Fruit fly (Drosophila melanogaster): ENCODE results near the gene Adat1.

Adat1 gene

dm6 chr2L:13783264-13784154 is 27.8 kb downstream of the Adat1 start, which contains the start of gene Eato:
TSS of gene Eato (plus strand) at chr2L:13784084.
- TF ChIP-seq pan (optimal IDR thresholded peaks at IDR 0.05) (no peak), usp (GFP tag; optimal IDR thresholded peaks at IDR 0.05) (no peak), EcR (GFP tag; optimal IDR thresholded peaks at IDR 0.05) (no peak), Dll (optimal IDR thresholded peaks at IDR 0.05) (no peak), CG8478 (optimal IDR thresholded peaks at IDR 0.05) (no peak), psq (optimal IDR thresholded peaks at IDR 0.05) (no peak)

- no peak for TF ChIP-seq usp (GFP tag; optimal IDR thresholded peaks at IDR 0.05)
- no peak for TF ChIP-seq pan (optimal IDR thresholded peaks at IDR 0.05)
- TF ChIP-seq Dll (optimal IDR thresholded peaks at IDR 0.05), result no peak
- TF ChIP-seq psq (optimal IDR thresholded peaks at IDR 0.05), result no peak
These were observed 30.9 kb downstream of the Adat1 start, which contains the start of the genes CG9008 and p38b for dm6 chr2L:13780109-13780947. TSS of gene CG9008 (minus strand) at chr2L:13780165. TSS of gene p38b (plus strand) at chr2L:13780689.

dm6 chr2L:13779795-13780108 is 31.5 kb downstream of the Adat1 start:
- TF ChIP-seq Dll (optimal IDR thresholded peaks at IDR 0.05) (no peak), pan (optimal IDR thresholded peaks at IDR 0.05) (no peak), usp (GFP tag; optimal IDR thresholded peaks at IDR 0.05) (no peak), psq (optimal IDR thresholded peaks at IDR 0.05) (no peak), EcR (GFP tag; optimal IDR thresholded peaks at IDR 0.05) (no peak), CG8478 (optimal IDR thresholded peaks at IDR 0.05) (no peak)

dm6 chr2L:13779162-13779561 is 32.1 kb downstream of the Adat1 start:
- no peak for TF ChIP-seq psq (optimal IDR thresholded peaks at IDR 0.05)

- no peak for TF ChIP-seq Dll (optimal IDR thresholded peaks at IDR 0.05)
- TF ChIP-seq pan (optimal IDR thresholded peaks at IDR 0.05), result no peak
These were observed 32.6 kb downstream of the Adat1 start for dm6 chr2L:13778648-13779047.

dm6 chr2L:13776928-13777686 is 34.2 kb downstream of the Adat1 start:
- TF ChIP-seq EcR (GFP tag; optimal IDR thresholded peaks at IDR 0.05) (no peak), CG8478 (optimal IDR thresholded peaks at IDR 0.05) (no peak), usp (GFP tag; optimal IDR thresholded peaks at IDR 0.05) (no peak), psq (optimal IDR thresholded peaks at IDR 0.05) (no peak), pan (optimal IDR thresholded peaks at IDR 0.05) (no peak), Dll (optimal IDR thresholded peaks at IDR 0.05) (no peak)

- TF ChIP-seq Dll (optimal IDR thresholded peaks at IDR 0.05) (no peak), EcR (GFP tag; optimal IDR thresholded peaks at IDR 0.05) (no peak), psq (optimal IDR thresholded peaks at IDR 0.05) (no peak), CG8478 (optimal IDR thresholded peaks at IDR 0.05) (no peak), pan (optimal IDR thresholded peaks at IDR 0.05) (no peak), usp (GFP tag; optimal IDR thresholded peaks at IDR 0.05) (no peak)
These were observed 37.6 kb downstream of the Adat1 start, which contains the start of gene CG43376 for dm6 chr2L:13773697-13774096. TSS of gene CG43376 (plus strand) at chr2L:13773997.

- TF ChIP-seq usp (GFP tag; optimal IDR thresholded peaks at IDR 0.05) (no peak), EcR (GFP tag; optimal IDR thresholded peaks at IDR 0.05) (no peak), Dll (optimal IDR thresholded peaks at IDR 0.05) (no peak), pan (optimal IDR thresholded peaks at IDR 0.05) (no peak), psq (optimal IDR thresholded peaks at IDR 0.05) (no peak), CG8478 (optimal IDR thresholded peaks at IDR 0.05) (no peak)
These were observed 40.4 kb downstream of the Adat1 start for dm6 chr2L:13770884-13771283.

dm6 chr2L:13763144-13763543 is 48.1 kb downstream of the Adat1 start:
- TF ChIP-seq Dll (optimal IDR thresholded peaks at IDR 0.05), result no peak
- TF ChIP-seq EcR (GFP tag; optimal IDR thresholded peaks at IDR 0.05), result no peak
- TF ChIP-seq psq (optimal IDR thresholded peaks at IDR 0.05), result no peak
- no peak for TF ChIP-seq CG8478 (optimal IDR thresholded peaks at IDR 0.05)
- no peak for TF ChIP-seq pan (optimal IDR thresholded peaks at IDR 0.05)
- TF ChIP-seq usp (GFP tag; optimal IDR thresholded peaks at IDR 0.05), result no peak
